Worm (Caenorhabditis elegans): ENCODE measurements around the gene ZC477.2.

- TF ChIP-seq aha-1 (tag) (peak; percentile 97), fos-1 (tag; optimal IDR thresholded peaks at IDR 0.05) (no peak), Y5F2A.4 (GFP tag; optimal IDR thresholded peaks at IDR 0.05) (no peak), ama-1 (optimal IDR thresholded peaks at IDR 0.05) (peak; percentile 43), nhr-28 (tag; optimal IDR thresholded peaks at IDR 0.05) (peak; percentile 87), fkh-10 (GFP tag; optimal IDR thresholded peaks at IDR 0.05) (peak; percentile 83), arid-1 (GFP tag; conservative IDR thresholded peaks at IDR 0.05) (peak; percentile 58; the same call in 1 of the 2 replicates), lin-29 (GFP tag; IDR thresholded peaks at IDR 0.05) (no peak), nhr-11 (tag; optimal IDR thresholded peaks at IDR 0.05) (peak; percentile 81), nhr-237 (tag; optimal IDR thresholded peaks at IDR 0.05) (no peak), snpc-4 (tag; optimal IDR thresholded peaks at IDR 0.05) (no peak), mdl-1 (tag; optimal IDR thresholded peaks at IDR 0.05) (peak in 1 of 2 experiments; percentile 57), jun-1 (tag; optimal IDR thresholded peaks at IDR 0.05) (peak; percentile 23), gei-8 (GFP tag; optimal IDR thresholded peaks at IDR 0.05) (no peak)
Observed at ce11 chrIV:7084632-7085160, 23.3 kb upstream of the ZC477.2 start, which contains the start of gene rps-4.
